Fruit fly (Drosophila melanogaster): ENCODE measurements around the gene CG6674.

DNA sequence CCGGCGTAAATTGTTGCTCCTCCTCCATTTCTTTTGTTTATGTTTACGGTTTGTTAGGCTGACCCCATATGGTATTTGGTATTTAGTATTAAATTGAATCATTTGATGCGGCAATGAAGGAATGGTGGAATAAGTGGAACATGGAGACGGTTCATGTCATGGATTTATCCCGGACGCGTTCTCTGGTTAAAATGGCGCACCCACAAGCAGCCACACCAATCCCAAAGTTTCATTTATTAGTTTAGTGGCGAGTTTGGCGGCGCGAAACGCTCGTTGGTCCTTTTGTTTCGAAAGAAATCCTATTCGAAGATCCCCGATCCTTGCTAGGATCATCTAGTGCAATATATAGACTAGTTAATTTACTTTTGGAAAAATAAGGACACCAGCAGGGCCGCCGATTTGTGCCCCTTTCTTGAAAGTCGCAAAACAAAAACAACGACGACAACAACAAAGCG, 3.6 kb downstream of the CG6674 start, which contains the start of the genes CG6685 and Dronc:
- TF ChIP-seq sv (GFP tag; optimal IDR thresholded peaks at IDR 0.05) (no peak), pan (optimal IDR thresholded peaks at IDR 0.05) (no peak), Mio (GFP tag; optimal IDR thresholded peaks at IDR 0.05) (no peak), usp (GFP tag; optimal IDR thresholded peaks at IDR 0.05) (no peak)

Data from whole organism, wandering third instar larva.